Fruit fly (Drosophila melanogaster) whole organism, embryonic: ENCODE measurements around the gene CG4645.
A peak's percentile ranks its signal among the peaks of the same experiment; 100 is the strongest.

Experiments
- Ada2b ChIP-seq: fragments of 200-800 bp; sonication (Bioruptor generic); IDR thresholded peaks from 2 replicates; pipeline ENCODE4 v1.3.6; 2022; ENCODE audit warnings: missing biosample characterization, missing genetic modification characterization
- Aef1 ChIP-seq: fragments of 200-800 bp; sonication (Bioruptor generic); IDR thresholded peaks from 3 replicates; pipeline ENCODE4 v1.3.6; 2022; ENCODE audit warnings: missing biosample characterization, missing genetic modification characterization
- CG10462 ChIP-seq: fragments of 200-800 bp; sonication (Bioruptor generic); optimal IDR thresholded peaks from 2 replicates; lab custom pipeline; 2016; ENCODE audit warnings: missing biosample characterization, missing genetic modification characterization
- CG10979 ChIP-seq: fragments of 200-800 bp; sonication (Bioruptor generic); optimal IDR thresholded peaks from 2 replicates; lab custom pipeline; 2018; ENCODE audit warnings: missing biosample characterization, mild to moderate bottlenecking, missing genetic modification characterization, moderate library complexity
- CG11085 ChIP-seq: fragments of 200-800 bp; sonication (Bioruptor generic); IDR thresholded peaks from 2 replicates; pipeline ENCODE4 v1.3.6; 2022; ENCODE audit warnings: missing biosample characterization, missing genetic modification characterization
- CG15073 ChIP-seq: fragments of 200-800 bp; sonication (Bioruptor generic); optimal IDR thresholded peaks from 2 replicates; lab custom pipeline; 2016; ENCODE audit warnings: missing biosample characterization, missing genetic modification characterization
- CG15696 ChIP-seq: fragments of 200-800 bp; sonication (Bioruptor generic); optimal IDR thresholded peaks from 2 replicates; lab custom pipeline; 2019; ENCODE audit warnings: missing biosample characterization, mild to moderate bottlenecking, missing genetic modification characterization, moderate library complexity
- CG1647 ChIP-seq: fragments of 200-800 bp; sonication (Bioruptor generic); optimal IDR thresholded peaks from 3 replicates; lab custom pipeline; 2016; ENCODE audit warnings: missing biosample characterization, missing genetic modification characterization
- CG18476 ChIP-seq: fragments of 200-800 bp; sonication (Bioruptor generic); optimal IDR thresholded peaks from 2 replicates; lab custom pipeline; 2016; ENCODE audit warnings: missing biosample characterization, mild to moderate bottlenecking, missing genetic modification characterization
- CG2116 ChIP-seq: fragments of 200-800 bp; sonication (Bioruptor generic); optimal IDR thresholded peaks from 3 replicates; lab custom pipeline; 2018; ENCODE audit warnings: missing biosample characterization, mild to moderate bottlenecking, missing genetic modification characterization
- CG2678 ChIP-seq: fragments of 200-800 bp; sonication (Bioruptor generic); optimal IDR thresholded peaks from 3 replicates; lab custom pipeline; 2019; ENCODE audit warnings: missing biosample characterization, mild to moderate bottlenecking, missing genetic modification characterization, moderate library complexity
- CG3407 ChIP-seq: fragments of 200-800 bp; sonication (Bioruptor generic); optimal IDR thresholded peaks from 2 replicates; lab custom pipeline; 2018; ENCODE audit warnings: missing biosample characterization, mild to moderate bottlenecking, missing genetic modification characterization
- CG4328 ChIP-seq: fragments of 200-800 bp; sonication (Bioruptor generic); optimal IDR thresholded peaks from 3 replicates; lab custom pipeline; 2017; ENCODE audit warnings: missing biosample characterization, missing genetic modification reagents, missing genetic modification characterization
- CG4424 ChIP-seq: fragments of 200-800 bp; sonication (Bioruptor generic); optimal IDR thresholded peaks from 3 replicates; lab custom pipeline; 2016; ENCODE audit warnings: missing biosample characterization, missing genetic modification characterization
- CG6813 ChIP-seq: fragments of 200-800 bp; sonication (Bioruptor generic); optimal IDR thresholded peaks from 2 replicates; lab custom pipeline; 2017; ENCODE audit warnings: missing biosample characterization, missing genetic modification characterization, mild to moderate bottlenecking, moderate library complexity, missing genetic modification reagents
- CG7556 ChIP-seq: fragments of 200-800 bp; sonication (Bioruptor generic); optimal IDR thresholded peaks from 2 replicates; lab custom pipeline; 2017; ENCODE audit warnings: missing biosample characterization, mild to moderate bottlenecking, missing genetic modification characterization
- CG7745 ChIP-seq: fragments of 200-800 bp; sonication (Bioruptor generic); optimal IDR thresholded peaks from 2 replicates; lab custom pipeline; 2018; ENCODE audit warnings: missing biosample characterization, mild to moderate bottlenecking, missing genetic modification characterization, moderate library complexity
- CG9817 ChIP-seq: fragments of 200-800 bp; sonication (Bioruptor generic); optimal IDR thresholded peaks from 2 replicates; lab custom pipeline; 2018; ENCODE audit warnings: missing biosample characterization, mild to moderate bottlenecking, missing genetic modification characterization, moderate library complexity
- Doc2 ChIP-seq: fragments of 200-800 bp; sonication (Bioruptor generic); IDR thresholded peaks from 2 replicates; pipeline ENCODE4 v1.3.6; 2022; ENCODE audit warnings: missing biosample characterization, missing genetic modification characterization
- Elba2 ChIP-seq: fragments of 200-800 bp; sonication (Bioruptor generic); optimal IDR thresholded peaks from 3 replicates; lab custom pipeline; 2016; ENCODE audit warnings: missing biosample characterization, missing genetic modification characterization
- Gug ChIP-seq: fragments of 200-800 bp; sonication (Bioruptor generic); IDR thresholded peaks from 4 replicates; pipeline ENCODE4 v1.3.6; 2022; ENCODE audit warnings: missing biosample characterization, missing genetic modification characterization
- Hr51 ChIP-seq, 2 experiments: fragments of 200-800 bp; sonication (Bioruptor generic); optimal IDR thresholded peaks; 2 replicates in 1 of 2; 3 replicates in 1 of 2; lab custom pipeline; 2016 to 2018; ENCODE audit warnings: missing biosample characterization in 2 of 2, missing genetic modification characterization in 2 of 2, mild to moderate bottlenecking in 1 of 2, moderate library complexity in 1 of 2
- Lim3 ChIP-seq: fragments of 200-800 bp; sonication (Bioruptor generic); IDR thresholded peaks from 2 replicates; pipeline ENCODE4 v1.3.6; 2022; ENCODE audit warnings: missing biosample characterization, missing genetic modification characterization
- MTF-1 ChIP-seq: fragments of 200-800 bp; sonication (Bioruptor generic); optimal IDR thresholded peaks from 2 replicates; lab custom pipeline; 2018; ENCODE audit warnings: missing biosample characterization, mild to moderate bottlenecking, missing genetic modification characterization, borderline replicate concordance
- Meics ChIP-seq: fragments of 200-800 bp; sonication (Bioruptor generic); optimal IDR thresholded peaks from 2 replicates; lab custom pipeline; 2017; ENCODE audit warnings: missing biosample characterization, mild to moderate bottlenecking, missing genetic modification characterization
- NFAT ChIP-seq: fragments of 200-800 bp; sonication (Bioruptor generic); IDR thresholded peaks from 2 replicates; pipeline ENCODE4 v1.3.6; 2022; ENCODE audit warnings: missing biosample characterization, missing genetic modification characterization
- Oli ChIP-seq: fragments of 200-800 bp; sonication (Bioruptor generic); optimal IDR thresholded peaks from 2 replicates; lab custom pipeline; 2018; ENCODE audit warnings: missing biosample characterization, mild to moderate bottlenecking, missing genetic modification characterization, moderate library complexity
- Vsx1 ChIP-seq: fragments of 200-800 bp; sonication (Bioruptor generic); optimal IDR thresholded peaks from 2 replicates; lab custom pipeline; 2017; ENCODE audit warnings: missing biosample characterization, mild to moderate bottlenecking, missing genetic modification characterization, missing genetic modification reagents
- ase ChIP-seq: fragments of 200-800 bp; sonication (Bioruptor generic); IDR thresholded peaks from 3 replicates; pipeline ENCODE4 v1.3.6; 2022; ENCODE audit warnings: missing biosample characterization, missing genetic modification characterization
- bab2 ChIP-seq: fragments of 200-800 bp; sonication (Bioruptor generic); optimal IDR thresholded peaks from 2 replicates; lab custom pipeline; 2016; ENCODE audit warnings: missing biosample characterization, missing genetic modification characterization
- cas ChIP-seq: fragments of 200-800 bp; sonication (Bioruptor generic); IDR thresholded peaks from 2 replicates; pipeline ENCODE4 v1.3.6; 2022; ENCODE audit warnings: missing biosample characterization, missing genetic modification characterization
- chm ChIP-seq: fragments of 200-800 bp; sonication (Bioruptor generic); IDR thresholded peaks from 2 replicates; pipeline ENCODE4 v1.3.6; 2022; ENCODE audit warnings: missing biosample characterization, missing genetic modification characterization
- danr ChIP-seq: fragments of 200-800 bp; sonication (Bioruptor generic); IDR thresholded peaks from 2 replicates; pipeline ENCODE4 v1.3.6; 2022; ENCODE audit warnings: missing biosample characterization, missing genetic modification characterization
- dimm ChIP-seq: fragments of 200-800 bp; sonication (Bioruptor generic); IDR thresholded peaks from 2 replicates; pipeline ENCODE4 v1.3.6; 2022; ENCODE audit warnings: missing biosample characterization, missing genetic modification characterization
- dysf ChIP-seq: fragments of 200-800 bp; sonication (Bioruptor generic); IDR thresholded peaks from 3 replicates; pipeline ENCODE4 v1.3.6; 2022; ENCODE audit warnings: missing biosample characterization, missing genetic modification characterization
- emc ChIP-seq: fragments of 200-800 bp; sonication (Bioruptor generic); optimal IDR thresholded peaks from 2 replicates; lab custom pipeline; 2016; ENCODE audit warnings: missing biosample characterization, missing genetic modification characterization
- grn ChIP-seq: fragments of 200-800 bp; sonication (Bioruptor generic); optimal IDR thresholded peaks from 3 replicates; lab custom pipeline; 2017; ENCODE audit warnings: missing biosample characterization, missing genetic modification characterization
- kay ChIP-seq: fragments of 200-800 bp; sonication (Bioruptor generic); optimal IDR thresholded peaks from 2 replicates; lab custom pipeline; 2016; ENCODE audit warnings: missing biosample characterization, missing genetic modification characterization
- maf-S ChIP-seq: fragments of 200-800 bp; sonication (Bioruptor generic); optimal IDR thresholded peaks from 2 replicates; lab custom pipeline; 2016; ENCODE audit warnings: missing biosample characterization, missing genetic modification characterization
- nmo ChIP-seq: fragments of 200-800 bp; sonication (Bioruptor generic); optimal IDR thresholded peaks from 2 replicates; lab custom pipeline; 2018; ENCODE audit warnings: missing biosample characterization, mild to moderate bottlenecking, missing genetic modification characterization, moderate library complexity
- pan ChIP-seq, 4 experiments: fragments of >200 bp in 3 of 4; fragments of 200-800 bp in 1 of 4; sonication (Bioruptor generic) in 1 of 4; optimal IDR thresholded peaks in 3 of 4; IDR thresholded peaks in 1 of 4; 2 replicates each; pipeline versions ENCODE4 v1.3.6 to Lab custom; 2017 to 2022; ENCODE audit warnings: missing biosample characterization in 2 of 4, missing genetic modification characterization in 2 of 4, mixed read lengths in 1 of 4
- peb ChIP-seq: fragments of 200-800 bp; sonication (Bioruptor generic); IDR thresholded peaks from 2 replicates; pipeline ENCODE4 v1.3.6; 2022; ENCODE audit warnings: missing biosample characterization, missing genetic modification characterization
- pita ChIP-seq: fragments of 200-800 bp; sonication (Bioruptor generic); optimal IDR thresholded peaks from 2 replicates; lab custom pipeline; 2017; ENCODE audit warnings: missing biosample characterization, mild to moderate bottlenecking, missing genetic modification characterization
- pnt ChIP-seq: fragments of 200-800 bp; sonication (Bioruptor generic); optimal IDR thresholded peaks from 3 replicates; lab custom pipeline; 2016; ENCODE audit warnings: missing biosample characterization, missing genetic modification characterization
- schlank ChIP-seq: fragments of 200-800 bp; sonication (Bioruptor generic); optimal IDR thresholded peaks from 2 replicates; lab custom pipeline; 2018; ENCODE audit warnings: missing biosample characterization, mild to moderate bottlenecking, missing genetic modification characterization
- sisA ChIP-seq: fragments of 200-800 bp; sonication (Bioruptor generic); IDR thresholded peaks from 2 replicates; pipeline ENCODE4 v1.3.6; 2022; ENCODE audit warnings: missing biosample characterization, missing genetic modification characterization
- sob ChIP-seq: fragments of 200-800 bp; sonication (Bioruptor generic); IDR thresholded peaks from 2 replicates; pipeline ENCODE4 v1.3.6; 2022; ENCODE audit warnings: missing biosample characterization, missing genetic modification characterization
- wek ChIP-seq: fragments of 200-800 bp; sonication (Bioruptor generic); optimal IDR thresholded peaks from 3 replicates; lab custom pipeline; 2018; ENCODE audit warnings: missing biosample characterization, mild to moderate bottlenecking, missing genetic modification characterization, moderate library complexity
- zfh1 ChIP-seq: fragments of 200-800 bp; sonication (Bioruptor generic); IDR thresholded peaks from 3 replicates; pipeline ENCODE4 v1.3.6; 2022; ENCODE audit warnings: missing biosample characterization, missing genetic modification characterization

Gene CG4645

dm6 chrX:12909577-12910426 lies at the start of gene CG4645, which contains the start of gene Brms1 (continued):
- TF ChIP-seq Meics (GFP tag; lab: Kevin White, UChicago) = peak; percentile 63
- peak in 1 of 2 experiments; percentile 41 for TF ChIP-seq Hr51 (GFP tag; optimal IDR thresholded peaks at IDR 0.05; lab: Kevin White, UChicago)
- no peak for TF ChIP-seq danr
- TF ChIP-seq bab2 (GFP tag; lab: Kevin White, UChicago) = peak; percentile 39
- TF ChIP-seq MTF-1 (GFP tag; lab: Kevin White, UChicago) = no peak
- TF ChIP-seq CG4424 = peak; percentile 66
- TF ChIP-seq sisA = 0 out of 2 replicates have a peak, but pooled peaks have one; percentile 5
- TF ChIP-seq maf-S (GFP tag; lab: Kevin White, UChicago) = no peak
- peak; percentile 16 for TF ChIP-seq pnt (GFP tag; lab: Kevin White, UChicago)
- no peak for TF ChIP-seq pan (optimal IDR thresholded peaks at IDR 0.05; lab: Kevin White, UChicago)
- peak in 1 of 2 experiments; percentile 18 for TF ChIP-seq pan (GFP tag; optimal IDR thresholded peaks at IDR 0.05 in 1 of 2, IDR thresholded peaks at IDR 0.05 in 1 of 2)
- peak; percentile 46 for TF ChIP-seq CG15696 (tag; lab: Kevin White, UChicago)
- no peak for TF ChIP-seq CG3407 (GFP tag; lab: Kevin White, UChicago)
- peak; percentile 47 for TF ChIP-seq CG9817 (tag; lab: Kevin White, UChicago)
- no peak for TF ChIP-seq schlank (tag; lab: Kevin White, UChicago)
- no peak for TF ChIP-seq Doc2
- peak; percentile 63 for TF ChIP-seq CG7556 (GFP tag; lab: Kevin White, UChicago)
- no peak for TF ChIP-seq Lim3 (GFP tag; lab: Robert Waterston, UW)
- no peak for TF ChIP-seq wek (GFP tag; lab: Kevin White, UChicago)
- TF ChIP-seq emc (GFP tag; lab: Kevin White, UChicago) = no peak
- TF ChIP-seq NFAT = peak; percentile 68
- TF ChIP-seq grn (GFP tag; lab: Kevin White, UChicago) = no peak
- TF ChIP-seq cas = no peak
- no peak for TF ChIP-seq CG11085 (GFP tag; lab: Robert Waterston, UW)
- TF ChIP-seq zfh1 = peak; percentile 41; the same call in 1 of the 3 replicates
- peak; percentile 44 for TF ChIP-seq CG2116 (GFP tag; lab: Kevin White, UChicago)
- no peak for TF ChIP-seq dimm (GFP tag; lab: Robert Waterston, UW)
- TF ChIP-seq CG4328 (GFP tag; lab: Kevin White, UChicago) = peak; percentile 63
- peak; percentile 10 for TF ChIP-seq Oli (tag; lab: Kevin White, UChicago)
- TF ChIP-seq Gug = peak; percentile 65; the same call in 2 of the 4 replicates
- peak; percentile 7 for TF ChIP-seq CG10462 (GFP tag; lab: Kevin White, UChicago)
- no peak for TF ChIP-seq CG1647 (GFP tag; lab: Kevin White, UChicago)
- no peak for TF ChIP-seq Ada2b (GFP tag; lab: Robert Waterston, UW)
- peak; percentile 66 for TF ChIP-seq CG2678 (tag; lab: Kevin White, UChicago)
- peak; percentile 70 for TF ChIP-seq nmo (GFP tag; lab: Kevin White, UChicago)
- no peak for TF ChIP-seq CG15073 (GFP tag; lab: Kevin White, UChicago)
- peak; percentile 28 for TF ChIP-seq CG10979 (tag; lab: Kevin White, UChicago)
- TF ChIP-seq CG18476 (GFP tag; lab: Kevin White, UChicago) = no peak
- TF ChIP-seq ase (GFP tag; lab: Robert Waterston, UW) = no peak
- peak; percentile 25; the same call in 2 of the 3 replicates for TF ChIP-seq Aef1 (GFP tag; lab: Robert Waterston, UW)
- no peak for TF ChIP-seq pita
- no peak for TF ChIP-seq peb (GFP tag; lab: Robert Waterston, UW)
- TF ChIP-seq kay = peak; percentile 3
- TF ChIP-seq Vsx1 (GFP tag; lab: Kevin White, UChicago) = no peak
- TF ChIP-seq sob (GFP tag; lab: Robert Waterston, UW) = peak; percentile 51; the same call in 1 of the 2 replicates
- peak; percentile 60; the same call in 1 of the 3 replicates for TF ChIP-seq dysf (GFP tag; lab: Robert Waterston, UW)
- TF ChIP-seq Elba2 (GFP tag; lab: Kevin White, UChicago) = no peak
- TF ChIP-seq CG7745 (tag; lab: Kevin White, UChicago) = no peak
- TF ChIP-seq chm (GFP tag; lab: Robert Waterston, UW) = no peak
- no peak for TF ChIP-seq CG6813 (GFP tag; lab: Kevin White, UChicago)
